Fruit fly (Drosophila melanogaster): ENCODE data around the gene CG15529.

The CG15529 gene

dm6 chr3R:30124635-30125034 lies 27.2 kb upstream of the CG15529 start, which contains the start of gene CG45073:
Gene CG45073, minus strand, starts transcription at chr3R:30124735.
- TF ChIP-seq CG8159 (tag; optimal IDR thresholded peaks at IDR 0.05) (no peak), CG14655 (GFP tag; optimal IDR thresholded peaks at IDR 0.05) (no peak), Pif1A (GFP tag; optimal IDR thresholded peaks at IDR 0.05) (no peak), Snoo (tag; optimal IDR thresholded peaks at IDR 0.05) (no peak), CG10348 (GFP tag; IDR thresholded peaks at IDR 0.05) (no peak), CG34367 (tag; optimal IDR thresholded peaks at IDR 0.05) (no peak), D1 (tag; optimal IDR thresholded peaks at IDR 0.05) (no peak), CG15710 (tag; optimal IDR thresholded peaks at IDR 0.05) (no peak), CG4496 (GFP tag; IDR thresholded peaks at IDR 0.05) (no peak), CG13204 (GFP tag; optimal IDR thresholded peaks at IDR 0.05) (no peak), CG32121 (GFP tag; IDR thresholded peaks at IDR 0.05) (no peak), EcR (GFP tag; optimal IDR thresholded peaks at IDR 0.05) (no peak), Ets98B (GFP tag; IDR thresholded peaks at IDR 0.05) (no peak), CG12605 (GFP tag; IDR thresholded peaks at IDR 0.05) (no peak), CG9948 (tag; optimal IDR thresholded peaks at IDR 0.05) (no peak), Pif1B (GFP tag; optimal IDR thresholded peaks at IDR 0.05) (no peak)

- no peak for TF ChIP-seq CG17806 (tag; optimal IDR thresholded peaks at IDR 0.05)
- TF ChIP-seq D1 (tag; optimal IDR thresholded peaks at IDR 0.05) = no peak
- no peak for TF ChIP-seq gl (tag; optimal IDR thresholded peaks at IDR 0.05)
- no peak for TF ChIP-seq CG34367 (tag; optimal IDR thresholded peaks at IDR 0.05)
- no peak for TF ChIP-seq CG8301 (tag; optimal IDR thresholded peaks at IDR 0.05)
- no peak for TF ChIP-seq CG32121 (GFP tag; IDR thresholded peaks at IDR 0.05)
- no peak for TF ChIP-seq CG13204 (GFP tag; optimal IDR thresholded peaks at IDR 0.05)
- TF ChIP-seq CG8159 (tag; optimal IDR thresholded peaks at IDR 0.05) = no peak
- no peak for TF ChIP-seq fd96Ca (GFP tag; IDR thresholded peaks at IDR 0.05)
- no peak for TF ChIP-seq CG15710 (tag; optimal IDR thresholded peaks at IDR 0.05)
- TF ChIP-seq CG10348 (GFP tag; IDR thresholded peaks at IDR 0.05) = no peak
- no peak for TF ChIP-seq CG12605 (GFP tag; IDR thresholded peaks at IDR 0.05)
Measured at dm6 chr3R:30129019-30129418, 22.8 kb upstream of the CG15529 start, which contains the start of gene Ppi1. Gene Ppi1, minus strand, starts transcription at chr3R:30129119.

- no peak for TF ChIP-seq CG32121 (GFP tag; IDR thresholded peaks at IDR 0.05)
Measured at dm6 chr3R:30132295-30132694, 19.6 kb upstream of the CG15529 start, which contains the start of gene CG31029. Gene CG31029, minus strand, starts transcription at chr3R:30132395.

dm6 chr3R:30134063-30135047 lies 17.5 kb upstream of the CG15529 start, which contains the start of gene Tpi:
Gene Tpi, minus strand, starts transcription at chr3R:30134599.
- no peak for TF ChIP-seq EcR (GFP tag; optimal IDR thresholded peaks at IDR 0.05)
- TF ChIP-seq Pif1A (GFP tag; optimal IDR thresholded peaks at IDR 0.05) = no peak
- TF ChIP-seq CG13204 (GFP tag; optimal IDR thresholded peaks at IDR 0.05) = no peak
- no peak for TF ChIP-seq CG17806 (tag; optimal IDR thresholded peaks at IDR 0.05)
- TF ChIP-seq gl (tag; optimal IDR thresholded peaks at IDR 0.05) = no peak
- no peak for TF ChIP-seq CG8301 (tag; optimal IDR thresholded peaks at IDR 0.05)
- no peak for TF ChIP-seq CG8159 (tag; optimal IDR thresholded peaks at IDR 0.05)
- no peak for TF ChIP-seq CG14655 (GFP tag; optimal IDR thresholded peaks at IDR 0.05)
- TF ChIP-seq CG34367 (tag; optimal IDR thresholded peaks at IDR 0.05) = peak; percentile 49
- no peak for TF ChIP-seq Pif1B (GFP tag; optimal IDR thresholded peaks at IDR 0.05)
- TF ChIP-seq CG10348 (GFP tag; IDR thresholded peaks at IDR 0.05) = no peak
- TF ChIP-seq CG9948 (tag; optimal IDR thresholded peaks at IDR 0.05) = peak; percentile 25
- TF ChIP-seq CG4496 (GFP tag; IDR thresholded peaks at IDR 0.05) = peak; percentile 66; the same call in 2 of the 3 replicates
- no peak for TF ChIP-seq D1 (tag; optimal IDR thresholded peaks at IDR 0.05)
- no peak for TF ChIP-seq Snoo (tag; optimal IDR thresholded peaks at IDR 0.05)
- TF ChIP-seq CG15710 (tag; optimal IDR thresholded peaks at IDR 0.05) = peak; percentile 29
- TF ChIP-seq CG12605 (GFP tag; IDR thresholded peaks at IDR 0.05) = no peak
- TF ChIP-seq rn (GFP tag; IDR thresholded peaks at IDR 0.05) = no peak
- no peak for TF ChIP-seq CG32121 (GFP tag; IDR thresholded peaks at IDR 0.05)
- TF ChIP-seq Ets98B (GFP tag; IDR thresholded peaks at IDR 0.05) = peak; percentile 73
- TF ChIP-seq fd96Ca (GFP tag; IDR thresholded peaks at IDR 0.05) = 0 out of 3 replicates have a peak, but pooled peaks have one; percentile 12

dm6 chr3R:30149506-30149905 lies 2.4 kb upstream of the CG15529 start, which contains the start of gene AdoR:
Gene AdoR, minus strand, starts transcription at chr3R:30149606.
- TF ChIP-seq EcR (GFP tag; optimal IDR thresholded peaks at IDR 0.05) (no peak), CG14655 (GFP tag; optimal IDR thresholded peaks at IDR 0.05) (no peak), CG12605 (GFP tag; IDR thresholded peaks at IDR 0.05) (no peak), Pif1A (GFP tag; optimal IDR thresholded peaks at IDR 0.05) (no peak), CG8301 (tag; optimal IDR thresholded peaks at IDR 0.05) (no peak), CG32121 (GFP tag; IDR thresholded peaks at IDR 0.05) (no peak), CG13204 (GFP tag; optimal IDR thresholded peaks at IDR 0.05) (no peak), rn (GFP tag; IDR thresholded peaks at IDR 0.05) (no peak), Pif1B (GFP tag; optimal IDR thresholded peaks at IDR 0.05) (no peak), gl (tag; optimal IDR thresholded peaks at IDR 0.05) (no peak)

dm6 chr3R:30150602-30151001 lies 1.3 kb upstream of the CG15529 start:
- TF ChIP-seq CG4496 (GFP tag; IDR thresholded peaks at IDR 0.05) (no peak), D1 (tag; optimal IDR thresholded peaks at IDR 0.05) (no peak), CG34367 (tag; optimal IDR thresholded peaks at IDR 0.05) (no peak), CG8301 (tag; optimal IDR thresholded peaks at IDR 0.05) (no peak), CG8159 (tag; optimal IDR thresholded peaks at IDR 0.05) (no peak)

Data from whole organism, pupa.